Fruit fly (Drosophila melanogaster) whole organism: ENCODE data around the gene Ocho.

Source experiments
- psq ChIP-seq: fragments of >200 bp; optimal IDR thresholded peaks from 2 replicates; lab custom pipeline; 2017
- usp ChIP-seq: fragments of >200 bp; optimal IDR thresholded peaks from 2 replicates; lab custom pipeline; 2017; ENCODE audit warnings: missing biosample characterization, missing genetic modification characterization, mixed read lengths

dm6 chr3L:14958613-14959327 is 15.9 kb upstream of the Ocho start:
- TF ChIP-seq psq (lab: Kevin White, UChicago): no peak
- no peak for TF ChIP-seq usp (GFP tag; lab: Kevin White, UChicago)
